Worm (Caenorhabditis elegans) whole organism, L4 larva: Measurements from ENCODE around the gene zzz-1.
"Not testable (repeated sequence)": the region's sequence is repeated elsewhere in the genome, so short reads cannot be mapped to it uniquely, and the experiment has no call there.

Experiments used
- D1046.2 ChIP-seq: fragments of 200-800 bp; sonication (Bioruptor generic); IDR thresholded peaks from 2 replicates; pipeline ENCODE4 v1.3.6; 2022; ENCODE audit warnings: missing genetic modification characterization, missing compliant biosample characterization
- F44E2.7 ChIP-seq: fragments of 200-800 bp; sonication (Bioruptor generic); IDR thresholded peaks from 2 replicates; pipeline ENCODE4 v2.1.2; 2022; ENCODE audit warnings: missing genetic modification characterization, missing compliant biosample characterization
- F49E8.2 ChIP-seq: sonication (generic microtip); optimal IDR thresholded peaks from 2 replicates; lab custom pipeline; 2016; ENCODE audit warnings: missing compliant biosample characterization, mild to moderate bottlenecking, missing genetic modification characterization, borderline replicate concordance
- R02D3.7 ChIP-seq: fragments of 150-350 bp; sonication (generic microtip); optimal IDR thresholded peaks from 3 replicates; lab custom pipeline; 2014; ENCODE audit warnings: missing biosample characterization, missing genetic modification characterization
- T20F7.1 ChIP-seq: fragments of 200-800 bp; sonication (Bioruptor generic); optimal IDR thresholded peaks from 2 replicates; lab custom pipeline; 2018; ENCODE audit warnings: mild to moderate bottlenecking, missing genetic modification characterization, missing compliant biosample characterization
- Y48G9A.11 ChIP-seq: fragments of 200-800 bp; sonication (Bioruptor generic); IDR thresholded peaks from 2 replicates; pipeline ENCODE4 v1.3.6; 2022; ENCODE audit warnings: missing genetic modification reagents, missing genetic modification characterization, missing compliant biosample characterization
- Y75B8A.6 ChIP-seq: fragments of 200-800 bp; sonication (Bioruptor generic); IDR thresholded peaks from 2 replicates; pipeline ENCODE4 v1.3.6; 2022; ENCODE audit warnings: missing genetic modification reagents, missing genetic modification characterization, missing compliant biosample characterization
- aha-1 ChIP-seq: fragments of 150-350 bp; peaks from one replicate; lab custom pipeline; 2014; ENCODE audit warnings: missing biosample characterization, missing genetic modification characterization
- arid-1 ChIP-seq: fragments of 200-800 bp; sonication (Bioruptor generic); conservative IDR thresholded peaks from 2 replicates; pipeline ENCODE4 v1.3.6; 2022; ENCODE audit warnings: missing genetic modification reagents, missing genetic modification characterization, missing compliant biosample characterization
- ceh-20 ChIP-seq: fragments of 200-800 bp; sonication (Bioruptor generic); IDR thresholded peaks from 2 replicates; pipeline ENCODE4 v1.3.6; 2022; ENCODE audit warnings: missing genetic modification reagents, missing genetic modification characterization, missing compliant biosample characterization
- ces-1 ChIP-seq: fragments of 150-350 bp; sonication (generic microtip); optimal IDR thresholded peaks from 4 replicates; lab custom pipeline; 2014; ENCODE audit warnings: missing biosample characterization, missing genetic modification reagents, missing genetic modification characterization
- daf-16 ChIP-seq, 3 experiments: sonication (generic microtip); optimal IDR thresholded peaks; 2 replicates each; lab custom pipeline; 2016 to 2017; ENCODE audit warnings: missing genetic modification characterization in 3 of 3, missing genetic modification reagents in 3 of 3, mild to moderate bottlenecking in 2 of 3, missing compliant biosample characterization in 2 of 3, missing biosample characterization in 1 of 3, moderate library complexity in 1 of 3
- daf-19 ChIP-seq: fragments of 200-800 bp; sonication (Bioruptor generic); conservative IDR thresholded peaks from 2 replicates; pipeline ENCODE4 v1.3.6; 2022; ENCODE audit warnings: missing genetic modification characterization, missing compliant biosample characterization
- dmd-6 ChIP-seq: fragments of 200-800 bp; sonication (Bioruptor generic); IDR thresholded peaks from 2 replicates; pipeline ENCODE4 v1.3.6; 2022; ENCODE audit warnings: missing genetic modification reagents, missing genetic modification characterization, missing compliant biosample characterization
- dmd-8 ChIP-seq: fragments of 200-800 bp; sonication (Bioruptor generic); IDR thresholded peaks from 2 replicates; pipeline ENCODE4 v1.3.6; 2022; ENCODE audit warnings: missing genetic modification characterization, missing compliant biosample characterization
- dmd-9 ChIP-seq: fragments of 200-800 bp; sonication (Bioruptor generic); IDR thresholded peaks from 2 replicates; pipeline ENCODE4 v1.3.6; 2022; ENCODE audit warnings: missing genetic modification reagents, missing genetic modification characterization, missing compliant biosample characterization
- egl-43 ChIP-seq: fragments of 200-800 bp; sonication (Bioruptor generic); IDR thresholded peaks from 2 replicates; pipeline ENCODE4 v1.3.6; 2022; ENCODE audit warnings: missing genetic modification reagents, missing genetic modification characterization, missing compliant biosample characterization
- gei-8 ChIP-seq: fragments of 200-800 bp; sonication (Bioruptor generic); optimal IDR thresholded peaks from 2 replicates; lab custom pipeline; 2018; ENCODE audit warnings: mild to moderate bottlenecking, missing genetic modification characterization, missing compliant biosample characterization
- hif-1 ChIP-seq, 2 experiments: sonication (generic microtip); optimal IDR thresholded peaks; 2 replicates each; lab custom pipeline; 2016 to 2017; ENCODE audit warnings: missing compliant biosample characterization in 2 of 2, missing genetic modification characterization in 2 of 2, missing genetic modification reagents in 2 of 2, missing genotype in 2 of 2, mild to moderate bottlenecking in 1 of 2
- hlh-11 ChIP-seq: fragments of 200-800 bp; sonication (Bioruptor generic); optimal IDR thresholded peaks from 2 replicates; lab custom pipeline; 2018; ENCODE audit warnings: mild to moderate bottlenecking, missing genetic modification characterization, missing compliant biosample characterization
- hlh-30 ChIP-seq: sonication (generic microtip); optimal IDR thresholded peaks from 2 replicates; lab custom pipeline; 2017; ENCODE audit warnings: antibody characterized with exemption, mild to moderate bottlenecking, missing genetic modification characterization, missing compliant biosample characterization; ENCODE audit not compliant: insufficient read depth
- hmg-1.1 ChIP-seq: fragments of 200-800 bp; sonication (Bioruptor generic); IDR thresholded peaks from 2 replicates; pipeline ENCODE4 v1.3.6; 2022; ENCODE audit warnings: missing genetic modification reagents, missing genetic modification characterization, missing compliant biosample characterization
- jun-1 ChIP-seq: fragments of 150-350 bp; optimal IDR thresholded peaks from 2 replicates; lab custom pipeline; 2014; ENCODE audit warnings: missing biosample characterization, missing genetic modification reagents, missing genetic modification characterization
- lim-7 ChIP-seq: fragments of 200-800 bp; sonication (Bioruptor generic); IDR thresholded peaks from 2 replicates; pipeline ENCODE4 v1.3.6; 2022; ENCODE audit warnings: missing genetic modification characterization, missing compliant biosample characterization
- lin-29 ChIP-seq: fragments of 200-800 bp; sonication (Bioruptor generic); IDR thresholded peaks from 2 replicates; pipeline ENCODE4 v1.3.6; 2022; ENCODE audit warnings: missing genetic modification reagents, missing genetic modification characterization, missing compliant biosample characterization
- mdt-29 ChIP-seq: fragments of 200-800 bp; sonication (Bioruptor generic); IDR thresholded peaks from 2 replicates; pipeline ENCODE4 v1.3.6; 2022; ENCODE audit warnings: missing genetic modification reagents, missing genetic modification characterization, missing compliant biosample characterization
- mep-1 ChIP-seq: fragments of 150-350 bp; sonication (generic microtip); optimal IDR thresholded peaks from 3 replicates; lab custom pipeline; 2014; ENCODE audit warnings: missing biosample characterization, missing genetic modification characterization
- mxl-3 ChIP-seq: fragments of 200-800 bp; sonication (Bioruptor generic); optimal IDR thresholded peaks from 2 replicates; lab custom pipeline; 2018; ENCODE audit warnings: mild to moderate bottlenecking, missing genetic modification characterization, missing compliant biosample characterization
- nhr-11 ChIP-seq: fragments of 150-350 bp; optimal IDR thresholded peaks from 2 replicates; lab custom pipeline; 2014; ENCODE audit warnings: missing biosample characterization, missing genetic modification characterization
- nhr-28 ChIP-seq: fragments of 150-350 bp; optimal IDR thresholded peaks from 2 replicates; lab custom pipeline; 2014; ENCODE audit warnings: missing biosample characterization, missing genetic modification characterization
- nhr-41 ChIP-seq: fragments of 200-800 bp; sonication (Bioruptor generic); IDR thresholded peaks from 2 replicates; pipeline ENCODE4 v1.3.6; 2022; ENCODE audit warnings: missing genetic modification reagents, missing genetic modification characterization, missing compliant biosample characterization
- nhr-42 ChIP-seq: fragments of 200-800 bp; sonication (Bioruptor generic); IDR thresholded peaks from 2 replicates; pipeline ENCODE4 v1.3.6; 2022; ENCODE audit warnings: missing genetic modification characterization, missing compliant biosample characterization
- pha-4 ChIP-seq, 2 experiments: fragments of 150-350 bp in 1 of 2; fragments of 200-800 bp in 1 of 2; sonication (Bioruptor generic) in 1 of 2; IDR thresholded peaks in 1 of 2; optimal IDR thresholded peaks in 1 of 2; 2 replicates each; pipeline versions ENCODE4 v1.3.6 to Lab custom; 2014 to 2022; ENCODE audit warnings: missing genetic modification characterization in 2 of 2, missing genetic modification reagents in 2 of 2, missing biosample characterization in 1 of 2, missing compliant biosample characterization in 1 of 2
- rbr-2 ChIP-seq: sonication (generic microtip); optimal IDR thresholded peaks from 2 replicates; lab custom pipeline; 2016; ENCODE audit warnings: missing genotype, missing genetic modification characterization, missing compliant biosample characterization
- saeg-2 ChIP-seq: fragments of 200-800 bp; sonication (Bioruptor generic); IDR thresholded peaks from 2 replicates; pipeline ENCODE4 v1.3.6; 2022; ENCODE audit warnings: missing genetic modification reagents, missing genetic modification characterization, missing compliant biosample characterization
- set-16 ChIP-seq: fragments of 200-800 bp; sonication (Bioruptor generic); IDR thresholded peaks from 2 replicates; pipeline ENCODE4 v1.3.6; 2022; ENCODE audit warnings: missing genetic modification reagents, missing genetic modification characterization, missing compliant biosample characterization
- spr-1 ChIP-seq: sonication (generic microtip); optimal IDR thresholded peaks from 2 replicates; lab custom pipeline; 2016; ENCODE audit warnings: mild to moderate bottlenecking, missing genetic modification characterization, missing compliant biosample characterization
- tra-1 ChIP-seq: fragments of 200-800 bp; sonication (Bioruptor generic); IDR thresholded peaks from 2 replicates; pipeline ENCODE4 v1.3.6; 2022; ENCODE audit warnings: missing genetic modification reagents, missing genetic modification characterization, missing compliant biosample characterization
- unc-130 ChIP-seq: sonication (generic microtip); optimal IDR thresholded peaks from 2 replicates; lab custom pipeline; 2016; ENCODE audit warnings: missing genetic modification reagents, missing genetic modification characterization, missing compliant biosample characterization
- unc-62 ChIP-seq, 3 experiments: fragments of 150-350 bp in 1 of 3; sonication (generic microtip); optimal IDR thresholded peaks in 2 of 3; peaks in 1 of 3; 1 replicate in 1 of 3; 2 replicates in 2 of 3; lab custom pipeline; 2014 to 2017; ENCODE audit warnings: missing biosample characterization in 3 of 3, missing genetic modification characterization in 3 of 3, missing genetic modification reagents in 3 of 3, missing genotype in 1 of 3

The zzz-1 gene

ce11 chrV:10866340-10866739 is 42.6 kb downstream of the zzz-1 start:
- TF ChIP-seq Y48G9A.11 (0 out of 2 replicates have a peak, but pooled peaks have one; percentile 53), pha-4 (GFP tag; IDR thresholded peaks at IDR 0.05; lab: Robert Waterston, UW) (0 out of 2 replicates have a peak, but pooled peaks have one; percentile 8), D1046.2 (GFP tag; lab: Robert Waterston, UW) (peak; percentile 45; the same call in 1 of the 2 replicates), saeg-2 (peak; percentile 48; the same call in 1 of the 2 replicates), hmg-1.1 (GFP tag; lab: Robert Waterston, UW) (peak; percentile 18; the same call in 1 of the 2 replicates), dmd-6 (GFP tag; lab: Robert Waterston, UW) (0 out of 2 replicates have a peak, but pooled peaks have one; percentile 5), set-16 (GFP tag; lab: Robert Waterston, UW) (peak; percentile 49), lim-7 (peak; percentile 16; the same call in 1 of the 2 replicates), nhr-41 (GFP tag; lab: Robert Waterston, UW) (0 out of 2 replicates have a peak, but pooled peaks have one; percentile 27), ceh-20 (GFP tag; lab: Robert Waterston, UW) (0 out of 2 replicates have a peak, but pooled peaks have one; percentile 35), egl-43 (GFP tag; lab: Robert Waterston, UW) (peak; percentile 79), mdt-29 (peak; percentile 33; the same call in 1 of the 2 replicates), unc-62 (GFP tag; optimal IDR thresholded peaks at IDR 0.05 in 1 of 2; lab: Kevin White, UChicago) (peak in 1 of 2 experiments; percentile 23), dmd-8 (GFP tag; lab: Robert Waterston, UW) (peak; percentile 77), F44E2.7 (GFP tag; lab: Robert Waterston, UW) (0 out of 2 replicates have a peak, but pooled peaks have one; percentile 56), dmd-9 (GFP tag; lab: Robert Waterston, UW) (0 out of 2 replicates have a peak, but pooled peaks have one; percentile 41)
- not testable (repeated sequence) for TF ChIP-seq pha-4, unc-62 (tag; optimal IDR thresholded peaks at IDR 0.05; lab: Kevin White, UChicago)

- TF ChIP-seq hlh-11 (tag; lab: Kevin White, UChicago) (no peak), tra-1 (GFP tag; lab: Robert Waterston, UW) (no peak), rbr-2 (tag; lab: Kevin White, UChicago) (no peak), R02D3.7 (tag; lab: Kevin White, UChicago) (no peak), ceh-20 (GFP tag; lab: Robert Waterston, UW) (no peak)
Observed at ce11 chrV:10865599-10865998, 43.4 kb downstream of the zzz-1 start, which contains the start of gene saeg-1. TSS of gene saeg-1 (minus strand) at chrV:10865699.

ce11 chrV:10862457-10863097 is 46.4 kb downstream of the zzz-1 start:
- TF ChIP-seq T20F7.1 (GFP tag; lab: Kevin White, UChicago) = no peak
- no peak for TF ChIP-seq aha-1 (tag; lab: Kevin White, UChicago)
- no peak for TF ChIP-seq nhr-11 (tag; lab: Kevin White, UChicago)
- TF ChIP-seq set-16 (GFP tag; lab: Robert Waterston, UW) = no peak
- no peak for TF ChIP-seq Y75B8A.6 (GFP tag; lab: Robert Waterston, UW)
- TF ChIP-seq arid-1 (GFP tag; lab: Robert Waterston, UW) = no peak
- TF ChIP-seq Y48G9A.11 = no peak
- no peak for TF ChIP-seq nhr-42 (GFP tag; lab: Robert Waterston, UW)
- TF ChIP-seq F49E8.2 = no peak

- TF ChIP-seq daf-16 (GFP tag; optimal IDR thresholded peaks at IDR 0.05; lab: Kevin White, UChicago) (no peak), daf-16 (tag; optimal IDR thresholded peaks at IDR 0.05; lab: Kevin White, UChicago) (peak; percentile 24), nhr-41 (GFP tag; lab: Robert Waterston, UW) (no peak), mxl-3 (GFP tag; lab: Kevin White, UChicago) (no peak), unc-130 (no peak), dmd-8 (GFP tag; lab: Robert Waterston, UW) (no peak), daf-19 (no peak), jun-1 (tag; lab: Kevin White, UChicago) (no peak), hlh-30 (tag; lab: Kevin White, UChicago) (peak; percentile 75), gei-8 (GFP tag; lab: Kevin White, UChicago) (no peak), spr-1 (no peak), nhr-11 (tag; lab: Kevin White, UChicago) (peak; percentile 15), ceh-20 (GFP tag; lab: Robert Waterston, UW) (no peak), nhr-28 (tag; lab: Kevin White, UChicago) (peak; percentile 59), lin-29 (GFP tag; lab: Robert Waterston, UW) (no peak), ces-1 (GFP tag; lab: Kevin White, UChicago) (no peak), mep-1 (tag; lab: Kevin White, UChicago) (peak; percentile 47), hif-1 (tag; optimal IDR thresholded peaks at IDR 0.05; lab: Kevin White, UChicago) (peak in 1 of 2 experiments; percentile 51)
Observed at ce11 chrV:10861611-10862262, 47.2 kb downstream of the zzz-1 start.
